Worm (Caenorhabditis elegans) whole organism, mixed stage, embryonic: ENCODE results near the gene fbxa-219.

Experiments
- M03D4.4 ChIP-seq: sonication (generic microtip); optimal IDR thresholded peaks from 2 replicates; lab custom pipeline; 2017; ENCODE audit warnings: mild to moderate bottlenecking, missing genetic modification characterization, missing compliant biosample characterization
- bed-3 ChIP-seq: fragments of 200-800 bp; sonication (Bioruptor generic); optimal IDR thresholded peaks from 3 replicates; lab custom pipeline; 2018; ENCODE audit warnings: mild to moderate bottlenecking, missing genetic modification characterization, moderate library complexity, missing compliant biosample characterization
- blmp-1 ChIP-seq: fragments of 150-350 bp; optimal IDR thresholded peaks from 2 replicates; lab custom pipeline; 2014; ENCODE audit warnings: missing biosample characterization, missing genetic modification characterization
- ceh-39 ChIP-seq: fragments of 150-350 bp; optimal IDR thresholded peaks from 2 replicates; lab custom pipeline; 2014; ENCODE audit warnings: missing biosample characterization, missing genetic modification characterization
- ceh-83 ChIP-seq: fragments of 200-800 bp; sonication (Bioruptor generic); optimal IDR thresholded peaks from 2 replicates; lab custom pipeline; 2018; ENCODE audit warnings: mild to moderate bottlenecking, missing genetic modification characterization, missing compliant biosample characterization
- ces-1 ChIP-seq: fragments of 150-350 bp; optimal IDR thresholded peaks from 2 replicates; lab custom pipeline; 2014; ENCODE audit warnings: missing biosample characterization, missing genetic modification reagents, missing genetic modification characterization
- cnd-1 ChIP-seq: fragments of 200-800 bp; sonication (Bioruptor generic); optimal IDR thresholded peaks from 2 replicates; lab custom pipeline; 2018; ENCODE audit warnings: mild to moderate bottlenecking, missing genetic modification characterization, missing compliant biosample characterization
- drap-1 ChIP-seq: fragments of 200-800 bp; sonication (Bioruptor generic); optimal IDR thresholded peaks from 3 replicates; lab custom pipeline; 2018; ENCODE audit warnings: mild to moderate bottlenecking, missing genetic modification characterization, missing compliant biosample characterization
- elt-1 ChIP-seq: sonication (generic microtip); optimal IDR thresholded peaks from 2 replicates; lab custom pipeline; 2017; ENCODE audit warnings: missing genetic modification characterization, mild to moderate bottlenecking, missing compliant biosample characterization, antibody characterized with exemption, moderate library complexity, borderline replicate concordance; ENCODE audit not compliant: insufficient read depth
- elt-3 ChIP-seq: fragments of 150-350 bp; optimal IDR thresholded peaks from 2 replicates; lab custom pipeline; 2014; ENCODE audit warnings: missing biosample characterization, missing genetic modification characterization
- flh-1 ChIP-seq: fragments of 200-800 bp; sonication (Bioruptor generic); optimal IDR thresholded peaks from 2 replicates; lab custom pipeline; 2018; ENCODE audit warnings: mild to moderate bottlenecking, missing genetic modification characterization, moderate library complexity, missing compliant biosample characterization
- ham-2 ChIP-seq: fragments of 200-800 bp; sonication (Bioruptor generic); optimal IDR thresholded peaks from 2 replicates; lab custom pipeline; 2018; ENCODE audit warnings: mild to moderate bottlenecking, missing genetic modification characterization, missing compliant biosample characterization
- lin-13 ChIP-seq: fragments of 150-350 bp; optimal IDR thresholded peaks from 2 replicates; lab custom pipeline; 2014; ENCODE audit warnings: missing biosample characterization, missing genetic modification characterization
- mep-1 ChIP-seq: fragments of 150-350 bp; optimal IDR thresholded peaks from 2 replicates; lab custom pipeline; 2017; ENCODE audit warnings: missing biosample characterization, missing genetic modification reagents, missing genetic modification characterization, inconsistent platforms
- mls-2 ChIP-seq: sonication (generic microtip); optimal IDR thresholded peaks from 2 replicates; lab custom pipeline; 2016; ENCODE audit warnings: mild to moderate bottlenecking, missing genetic modification characterization, moderate library complexity, missing compliant biosample characterization
- nhr-12 ChIP-seq: fragments of 150-350 bp; optimal IDR thresholded peaks from 2 replicates; lab custom pipeline; 2014; ENCODE audit warnings: missing biosample characterization, missing genetic modification characterization
- nhr-2 ChIP-seq: fragments of 150-350 bp; optimal IDR thresholded peaks from 2 replicates; lab custom pipeline; 2014; ENCODE audit warnings: missing biosample characterization, missing genetic modification characterization
- nhr-237 ChIP-seq: fragments of 150-350 bp; optimal IDR thresholded peaks from 2 replicates; lab custom pipeline; 2014; ENCODE audit warnings: missing biosample characterization, missing genetic modification characterization
- nhr-28 ChIP-seq: fragments of 150-350 bp; optimal IDR thresholded peaks from 2 replicates; lab custom pipeline; 2014; ENCODE audit warnings: missing biosample characterization, missing genetic modification characterization
- nhr-76 ChIP-seq: sonication (generic microtip); optimal IDR thresholded peaks from 2 replicates; lab custom pipeline; 2017; ENCODE audit warnings: missing biosample characterization, missing genetic modification characterization
- pha-4 ChIP-seq: fragments of 150-350 bp; optimal IDR thresholded peaks from 2 replicates; lab custom pipeline; 2018; ENCODE audit warnings: missing biosample characterization, missing genetic modification reagents, missing genetic modification characterization
- sptf-1 ChIP-seq: sonication (generic microtip); optimal IDR thresholded peaks from 2 replicates; lab custom pipeline; 2017; ENCODE audit warnings: mild to moderate bottlenecking, missing genetic modification characterization, moderate library complexity, missing compliant biosample characterization
- tbx-8 ChIP-seq: fragments of 200-800 bp; sonication (Bioruptor generic); optimal IDR thresholded peaks from 2 replicates; lab custom pipeline; 2018; ENCODE audit warnings: mild to moderate bottlenecking, missing genetic modification characterization, moderate library complexity, missing compliant biosample characterization
- unc-120 ChIP-seq: sonication (generic microtip); optimal IDR thresholded peaks from 2 replicates; lab custom pipeline; 2017; ENCODE audit warnings: missing genetic modification characterization, missing compliant biosample characterization; ENCODE audit not compliant: poor library complexity, severe bottlenecking
- unc-39 ChIP-seq: fragments of 150-350 bp; optimal IDR thresholded peaks from 2 replicates; lab custom pipeline; 2014; ENCODE audit warnings: missing biosample characterization, missing genetic modification characterization
- unc-62 ChIP-seq: fragments of 150-350 bp; optimal IDR thresholded peaks from 2 replicates; lab custom pipeline; 2014; ENCODE audit warnings: missing biosample characterization, missing genetic modification reagents, missing genetic modification characterization
- zip-8 ChIP-seq: fragments of 150-350 bp; optimal IDR thresholded peaks from 2 replicates; lab custom pipeline; 2014; ENCODE audit warnings: missing biosample characterization, missing genetic modification characterization
- ztf-11 ChIP-seq: fragments of 150-350 bp; optimal IDR thresholded peaks from 2 replicates; lab custom pipeline; 2014; ENCODE audit warnings: missing biosample characterization, missing genetic modification characterization

The fbxa-219 gene

DNA sequence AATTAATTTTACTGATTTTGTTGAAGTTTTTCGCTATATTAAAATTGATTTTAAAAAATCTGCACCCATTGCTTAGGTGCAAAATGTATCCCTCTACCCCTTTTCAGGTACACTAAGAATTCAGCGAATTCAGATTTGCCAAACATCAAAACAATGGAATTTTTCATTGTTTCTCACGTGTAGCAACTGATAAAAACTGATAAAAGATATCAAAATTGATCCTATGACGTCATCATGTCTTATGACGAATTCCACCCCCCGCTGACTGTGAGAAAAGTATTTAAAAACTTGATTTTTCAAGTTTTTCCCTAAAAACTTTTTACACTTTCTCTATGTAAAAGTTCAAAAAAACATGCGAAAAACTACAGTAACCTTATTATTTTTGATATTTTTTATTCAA, 10.6 kb upstream of the fbxa-219 start, which contains the start of gene Y54F10BM.22:
TSS of gene Y54F10BM.22 (plus strand) at position 331 of the 400 bp plus-strand sequence.
- TF ChIP-seq pha-4 (tag; lab: Kevin White, UChicago), result no peak
- peak; percentile 8 for TF ChIP-seq zip-8 (tag; lab: Kevin White, UChicago)
- TF ChIP-seq nhr-28 (tag; lab: Kevin White, UChicago), result no peak
- TF ChIP-seq cnd-1 (tag; lab: Kevin White, UChicago), result no peak

DNA sequence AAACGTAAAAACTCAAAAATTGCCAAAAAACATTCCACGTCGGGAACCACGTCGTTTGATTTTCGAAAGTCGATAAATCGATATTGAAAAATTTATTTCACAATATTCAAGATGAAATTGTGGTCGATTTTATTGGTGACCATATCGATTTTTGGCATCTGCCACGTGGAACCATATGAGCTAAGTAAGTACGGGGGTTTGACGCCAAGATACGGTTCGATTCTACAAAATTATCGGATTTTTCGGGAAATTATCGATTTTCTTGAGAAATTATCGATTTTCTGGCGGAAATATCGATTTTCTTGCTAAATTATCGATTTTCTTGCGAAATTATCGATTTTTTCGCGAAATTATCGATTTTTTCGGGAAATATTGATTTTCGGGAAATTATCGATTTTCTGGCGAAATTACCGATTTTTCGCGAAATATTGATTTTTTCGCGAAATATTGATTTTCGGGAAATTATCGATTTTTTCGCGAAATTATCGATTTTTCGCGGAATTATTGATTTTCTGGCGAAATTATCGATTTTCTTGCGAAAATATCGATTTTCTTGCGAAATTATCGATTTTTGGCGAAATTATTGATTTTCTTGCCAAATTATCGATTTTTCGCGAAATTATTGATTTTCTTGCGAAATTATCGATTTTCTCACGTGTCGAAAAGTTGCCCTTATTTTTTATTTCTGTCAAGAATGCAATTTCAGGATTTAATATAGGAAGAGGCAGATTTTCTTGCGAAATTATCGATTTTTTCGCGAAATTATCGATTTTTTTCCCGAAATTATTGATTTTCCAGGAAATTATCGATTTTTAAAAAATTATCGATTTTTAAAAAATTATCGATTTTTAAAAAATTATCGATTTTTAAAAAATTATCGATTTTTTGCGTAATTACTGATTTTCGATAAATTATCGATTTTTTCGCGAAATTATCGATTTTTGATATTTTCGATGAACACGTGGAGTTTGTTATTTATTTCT, 8.9 kb upstream of the fbxa-219 start, which contains the start of gene Y54F10BM.3:
TSS of gene Y54F10BM.3 (plus strand) at position 51 of the 983 bp plus-strand sequence.
- TF ChIP-seq ces-1 (GFP tag; lab: Kevin White, UChicago) (no peak), unc-62 (no peak), zip-8 (tag; lab: Kevin White, UChicago) (no peak), ceh-39 (tag; lab: Kevin White, UChicago) (peak; percentile 25), nhr-2 (tag; lab: Kevin White, UChicago) (no peak), cnd-1 (tag; lab: Kevin White, UChicago) (no peak), M03D4.4 (tag; lab: Kevin White, UChicago) (no peak), tbx-8 (no peak), blmp-1 (tag; lab: Kevin White, UChicago) (no peak), nhr-76 (tag; lab: Kevin White, UChicago) (no peak), ceh-83 (GFP tag; lab: Kevin White, UChicago) (no peak), sptf-1 (peak; percentile 23)

DNA sequence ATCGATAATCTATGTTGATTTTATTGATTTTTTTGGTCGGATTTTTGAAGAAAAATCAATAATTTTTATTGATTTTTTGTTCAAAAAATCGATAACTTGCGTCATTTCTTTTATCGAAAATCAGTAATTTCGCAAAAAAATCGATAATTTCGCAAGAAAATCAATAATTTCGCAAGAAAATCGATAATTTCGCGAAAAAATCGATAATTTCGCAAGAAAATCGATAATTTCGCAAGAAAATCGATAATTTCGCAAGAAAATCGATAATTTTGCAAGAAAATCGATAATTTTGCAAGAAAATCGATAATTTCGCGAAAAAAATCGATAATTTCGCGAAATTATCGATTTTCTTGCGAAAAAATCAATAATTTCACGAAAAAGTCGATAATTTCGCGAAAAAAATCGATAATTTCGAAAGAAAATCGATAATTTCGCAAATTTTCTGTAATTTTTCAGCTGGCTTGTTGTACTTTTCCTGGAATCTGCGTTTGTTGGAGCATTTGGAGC, 7.8 kb upstream of the fbxa-219 start:
- TF ChIP-seq unc-39 (tag; lab: Kevin White, UChicago) (no peak), zip-8 (tag; lab: Kevin White, UChicago) (no peak), ztf-11 (tag; lab: Kevin White, UChicago) (no peak), ham-2 (no peak), sptf-1 (no peak), ces-1 (GFP tag; lab: Kevin White, UChicago) (no peak), nhr-237 (tag; lab: Kevin White, UChicago) (no peak), unc-62 (no peak), unc-120 (no peak), drap-1 (no peak), flh-1 (GFP tag; lab: Kevin White, UChicago) (no peak), pha-4 (tag; lab: Kevin White, UChicago) (no peak)
- TF ChIP-seq, all 35 proteins: peak for 0

DNA sequence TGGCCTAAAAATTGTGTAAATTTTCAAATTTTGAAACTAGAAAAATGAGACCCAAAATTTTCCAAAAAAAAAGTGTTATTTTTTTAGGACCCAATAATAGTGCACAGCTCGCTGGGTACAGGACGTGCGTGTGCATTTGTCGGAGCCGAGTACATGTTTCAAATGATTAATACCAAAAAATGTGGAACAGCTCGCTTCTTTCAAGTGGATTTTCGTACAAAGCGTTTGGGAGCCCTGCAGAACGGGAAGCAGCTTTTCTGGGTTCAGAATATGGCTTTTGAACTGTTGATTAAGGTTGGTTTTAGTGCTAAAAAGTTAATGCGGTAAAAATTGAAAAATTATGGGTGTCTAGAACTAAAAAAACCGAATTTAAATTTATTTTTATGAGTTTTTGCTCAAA, 3.0 kb upstream of the fbxa-219 start:
- TF ChIP-seq nhr-12 (tag; lab: Kevin White, UChicago) (no peak), nhr-237 (tag; lab: Kevin White, UChicago) (no peak), mls-2 (tag; lab: Kevin White, UChicago) (no peak), cnd-1 (tag; lab: Kevin White, UChicago) (no peak), sptf-1 (no peak), elt-1 (tag; lab: Kevin White, UChicago) (no peak), nhr-76 (tag; lab: Kevin White, UChicago) (no peak), unc-120 (no peak), zip-8 (tag; lab: Kevin White, UChicago) (no peak), ceh-83 (GFP tag; lab: Kevin White, UChicago) (no peak), ztf-11 (tag; lab: Kevin White, UChicago) (no peak), blmp-1 (tag; lab: Kevin White, UChicago) (no peak), nhr-2 (tag; lab: Kevin White, UChicago) (no peak)

DNA sequence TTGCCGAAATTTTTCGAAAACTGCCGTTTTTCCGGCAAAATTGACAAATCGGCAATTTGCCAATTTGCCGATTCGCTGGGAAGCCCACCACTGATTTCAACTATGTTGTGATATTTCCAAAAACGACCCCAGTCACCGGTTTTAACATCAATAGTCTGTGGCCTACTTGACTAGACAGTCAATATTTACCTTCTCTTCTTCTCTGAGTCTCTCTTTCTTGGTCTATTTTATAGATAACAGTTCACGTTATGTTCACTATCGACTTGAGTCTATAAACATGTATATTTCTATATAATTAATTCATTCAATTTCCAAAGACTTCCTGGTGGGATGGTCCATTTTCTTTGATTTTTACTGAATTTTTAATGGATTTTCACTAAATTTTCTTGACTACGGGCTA, 3.5 kb downstream of the fbxa-219 start:
- TF ChIP-seq pha-4 (tag; lab: Kevin White, UChicago) (peak; percentile 68), ham-2 (no peak)

DNA sequence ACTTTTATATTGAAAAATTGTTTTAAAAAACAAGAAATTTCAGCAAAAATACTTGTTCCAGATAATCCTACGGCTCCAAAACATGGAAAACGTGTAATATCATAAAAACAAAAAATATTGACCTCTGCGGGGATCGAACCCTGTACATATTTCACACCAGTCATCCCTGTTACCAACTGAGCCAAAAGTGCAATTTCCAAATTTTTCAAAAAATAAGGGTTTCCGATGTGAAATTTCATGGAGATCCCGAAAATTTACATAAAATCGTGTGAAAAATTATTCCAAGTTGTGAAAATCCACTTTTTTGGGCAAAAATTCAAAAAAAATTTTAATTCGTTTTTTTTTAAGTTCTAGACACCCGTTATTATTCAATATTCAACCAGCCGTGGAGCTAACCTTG, 12.9 kb downstream of the fbxa-219 start:
- no peak for TF ChIP-seq ceh-39 (tag; lab: Kevin White, UChicago)
- no peak for TF ChIP-seq lin-13
- TF ChIP-seq nhr-28 (tag; lab: Kevin White, UChicago), result no peak
- no peak for TF ChIP-seq bed-3 (GFP tag; lab: Kevin White, UChicago)
- no peak for TF ChIP-seq mep-1 (tag; lab: Kevin White, UChicago)
- no peak for TF ChIP-seq unc-62
- TF ChIP-seq drap-1, result no peak
- TF ChIP-seq mls-2 (tag; lab: Kevin White, UChicago), result no peak
- TF ChIP-seq elt-3 (tag; lab: Kevin White, UChicago), result no peak
- TF ChIP-seq ham-2, result no peak
